Fruit fly (Drosophila melanogaster): ENCODE measurements around the gene tnc.

Gene tnc

DNA sequence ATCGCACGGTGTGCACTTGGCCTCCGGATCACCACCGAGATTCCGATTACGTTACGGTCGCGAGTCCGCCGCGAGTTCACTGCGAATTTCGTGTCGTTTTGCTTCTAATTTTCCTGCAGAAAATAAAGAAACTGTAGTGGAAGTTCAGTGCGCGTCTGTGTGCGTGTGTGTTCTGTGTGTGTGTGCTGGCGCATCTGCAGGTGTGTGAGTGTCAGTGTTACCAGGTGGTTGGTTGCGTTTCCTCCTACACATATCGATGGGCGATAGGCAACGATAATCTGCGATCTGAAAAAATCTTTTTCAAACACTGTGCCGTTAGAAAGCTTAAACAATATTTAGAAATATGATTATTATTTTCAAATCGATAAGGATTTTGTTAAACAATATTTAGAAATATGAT lies 46.1 kb upstream of the tnc start, which contains the start of gene Osbp (continued):
- TF ChIP-seq CG6791 (GFP tag; IDR thresholded peaks at IDR 0.05; ENCODE audit: partially characterized antibody) (peak; percentile 75), stwl (tag; optimal IDR thresholded peaks at IDR 0.05) (peak; percentile 78), CG1024 (GFP tag; IDR thresholded peaks at IDR 0.05) (no peak), bbx (GFP tag; IDR thresholded peaks at IDR 0.05; ENCODE audit: partially characterized antibody) (peak; percentile 72), jigr1 (GFP tag; IDR thresholded peaks at IDR 0.05) (no peak), Opbp (GFP tag; IDR thresholded peaks at IDR 0.05; ENCODE audit: partially characterized antibody) (peak; percentile 73), CG8359 (GFP tag; optimal IDR thresholded peaks at IDR 0.05; ENCODE audit: borderline replicate concordance) (no peak), CG12155 (GFP tag; optimal IDR thresholded peaks at IDR 0.05) (no peak), CoRest (tag; optimal IDR thresholded peaks at IDR 0.05) (peak; percentile 58), D19B (GFP tag; optimal IDR thresholded peaks at IDR 0.05) (no peak), CG17912 (GFP tag; optimal IDR thresholded peaks at IDR 0.05) (peak; percentile 0), CG12659 (GFP tag; optimal IDR thresholded peaks at IDR 0.05) (peak; percentile 44), bsh (GFP tag; optimal IDR thresholded peaks at IDR 0.05) (no peak), ewg (GFP tag; optimal IDR thresholded peaks at IDR 0.05) (peak; percentile 26), Myb (GFP tag; optimal IDR thresholded peaks at IDR 0.05) (peak; percentile 96), Pdp1 (GFP tag; optimal IDR thresholded peaks at IDR 0.05) (peak in 1 of 2 experiments; percentile 7), CG9215 (GFP tag; IDR thresholded peaks at IDR 0.05) (no peak), CG10979 (tag; optimal IDR thresholded peaks at IDR 0.05) (no peak), CG17186 (GFP tag; optimal IDR thresholded peaks at IDR 0.05) (peak; percentile 72), Ets97D (GFP tag; optimal IDR thresholded peaks at IDR 0.05) (peak; percentile 60), tx (GFP tag; optimal IDR thresholded peaks at IDR 0.05) (no peak), CG34224 (GFP tag; IDR thresholded peaks at IDR 0.05; ENCODE audit: partially characterized antibody) (peak; percentile 64), CG6254 (GFP tag; optimal IDR thresholded peaks at IDR 0.05) (no peak), CG11456 (GFP tag; IDR thresholded peaks at IDR 0.05) (no peak), gce (GFP tag; IDR thresholded peaks at IDR 0.05) (0 out of 3 replicates have a peak, but pooled peaks have one; percentile 5), CG4404 (GFP tag; IDR thresholded peaks at IDR 0.05) (no peak), Xbp1 (GFP tag; optimal IDR thresholded peaks at IDR 0.05) (no peak), kah (GFP tag; optimal IDR thresholded peaks at IDR 0.05) (peak; percentile 17), CG10267 (tag; optimal IDR thresholded peaks at IDR 0.05) (peak; percentile 72), CG15514 (GFP tag; optimal IDR thresholded peaks at IDR 0.05) (peak; percentile 71), B-H2 (GFP tag; optimal IDR thresholded peaks at IDR 0.05) (peak; percentile 65), Sry-δ (GFP tag; optimal IDR thresholded peaks at IDR 0.05) (peak; percentile 51), pan (optimal IDR thresholded peaks at IDR 0.05) (no peak), pan (GFP tag; optimal IDR thresholded peaks at IDR 0.05 in 1 of 2, IDR thresholded peaks at IDR 0.05 in 1 of 2) (peak in 1 of 2 experiments; percentile 45), crp (GFP tag; optimal IDR thresholded peaks at IDR 0.05) (peak in 1 of 2 experiments; percentile 33), Bgb (GFP tag; IDR thresholded peaks at IDR 0.05; ENCODE audit: partially characterized antibody) (peak; percentile 77), MTF-1 (GFP tag; optimal IDR thresholded peaks at IDR 0.05; ENCODE audit: borderline replicate concordance) (peak; percentile 36), MBD-R2 (GFP tag; IDR thresholded peaks at IDR 0.05) (peak; percentile 81), CG8924 (tag; optimal IDR thresholded peaks at IDR 0.05) (no peak), chinmo (GFP tag; IDR thresholded peaks at IDR 0.05; ENCODE audit: partially characterized antibody) (peak; percentile 68; the same call in 1 of the 4 replicates), nerfin-1 (tag; optimal IDR thresholded peaks at IDR 0.05) (peak; percentile 6), CG11695 (GFP tag; IDR thresholded peaks at IDR 0.05) (no peak), CG31224 (GFP tag; IDR thresholded peaks at IDR 0.05) (no peak), CG9797 (GFP tag; optimal IDR thresholded peaks at IDR 0.05) (peak; percentile 79), CkIIα-i1 (GFP tag; IDR thresholded peaks at IDR 0.05) (no peak), sug (tag; optimal IDR thresholded peaks at IDR 0.05) (peak; percentile 34), sob (GFP tag; IDR thresholded peaks at IDR 0.05) (peak; percentile 6; the same call in 1 of the 2 replicates), sna (GFP tag; IDR thresholded peaks at IDR 0.05; ENCODE audit: partially characterized antibody) (peak; percentile 41; the same call in 1 of the 2 replicates), HmgD (GFP tag; optimal IDR thresholded peaks at IDR 0.05) (peak; percentile 9)
